Worm (Caenorhabditis elegans): ENCODE results near the gene F59E12.1.

ce11 chrII:5652334-5652733 is 2.0 kb upstream of the F59E12.1 start, which contains the start of gene bli-2:
- TF ChIP-seq W03F9.2 (tag; optimal IDR thresholded peaks at IDR 0.05) (no peak), him-1 (tag; optimal IDR thresholded peaks at IDR 0.05) (no peak), dao-5 (tag; optimal IDR thresholded peaks at IDR 0.05) (no peak)
